Fruit fly (Drosophila melanogaster) whole organism, prepupa: ENCODE measurements around the gene CG13599.

ENCODE experiments used
- Blimp-1 ChIP-seq: fragments of 200-800 bp; sonication (Bioruptor generic); optimal IDR thresholded peaks from 3 replicates; lab custom pipeline; 2017; ENCODE audit warnings: missing biosample characterization, missing genetic modification characterization, mild to moderate bottlenecking, moderate library complexity, missing genetic modification reagents
- CG10669 ChIP-seq: fragments of 200-800 bp; sonication (Bioruptor generic); optimal IDR thresholded peaks from 3 replicates; lab custom pipeline; 2018; ENCODE audit warnings: missing biosample characterization, mild to moderate bottlenecking, missing genetic modification characterization, moderate library complexity
- CG11294 ChIP-seq: fragments of 200-800 bp; sonication (Bioruptor generic); IDR thresholded peaks from 2 replicates; pipeline ENCODE4 v1.3.6; 2022; ENCODE audit warnings: missing biosample characterization, missing genetic modification characterization
- CG11762 ChIP-seq: fragments of 200-800 bp; sonication (Bioruptor generic); optimal IDR thresholded peaks from 3 replicates; lab custom pipeline; 2016; ENCODE audit warnings: missing biosample characterization, missing genetic modification characterization; ENCODE audit not compliant: insufficient read depth
- CG15336 ChIP-seq: fragments of 200-800 bp; sonication (Bioruptor generic); IDR thresholded peaks from 2 replicates; pipeline ENCODE4 v1.3.6; 2022; ENCODE audit warnings: missing biosample characterization, missing genetic modification characterization
- CG1621 ChIP-seq: fragments of 200-800 bp; sonication (Bioruptor generic); optimal IDR thresholded peaks from 3 replicates; lab custom pipeline; 2018; ENCODE audit warnings: missing biosample characterization, mild to moderate bottlenecking, missing genetic modification characterization
- CG3032 ChIP-seq: fragments of 200-800 bp; optimal IDR thresholded peaks from 2 replicates; lab custom pipeline; 2019; ENCODE audit warnings: missing biosample characterization, mild to moderate bottlenecking, missing genetic modification characterization, moderate library complexity
- CG32006 ChIP-seq: fragments of 200-800 bp; sonication (Bioruptor generic); optimal IDR thresholded peaks from 3 replicates; lab custom pipeline; 2017; ENCODE audit warnings: missing biosample characterization, mild to moderate bottlenecking, missing genetic modification characterization
- CG34406 ChIP-seq: fragments of 200-800 bp; sonication (Bioruptor generic); optimal IDR thresholded peaks from 3 replicates; lab custom pipeline; 2016; ENCODE audit warnings: missing biosample characterization, missing genetic modification characterization
- CG3919 ChIP-seq: fragments of 200-800 bp; sonication (Bioruptor generic); optimal IDR thresholded peaks from 3 replicates; lab custom pipeline; 2016; ENCODE audit warnings: missing biosample characterization, missing genetic modification characterization
- CG4318 ChIP-seq: fragments of 200-800 bp; sonication (Bioruptor generic); optimal IDR thresholded peaks from 3 replicates; lab custom pipeline; 2017; ENCODE audit warnings: missing biosample characterization, mild to moderate bottlenecking, missing genetic modification characterization
- CG6163 ChIP-seq: fragments of 200-800 bp; sonication (Bioruptor generic); IDR thresholded peaks from 3 replicates; pipeline ENCODE4 v1.3.6; 2022; ENCODE audit warnings: missing biosample characterization, missing genetic modification characterization
- CG6276 ChIP-seq: fragments of 200-800 bp; sonication (Bioruptor generic); optimal IDR thresholded peaks from 2 replicates; lab custom pipeline; 2017; ENCODE audit warnings: missing biosample characterization, mild to moderate bottlenecking, missing genetic modification characterization
- CG6792 ChIP-seq: fragments of 200-800 bp; sonication (Bioruptor generic); optimal IDR thresholded peaks from 3 replicates; lab custom pipeline; 2016; ENCODE audit warnings: missing biosample characterization, missing genetic modification characterization
- CG6854 ChIP-seq: fragments of 200-800 bp; sonication (Bioruptor generic); optimal IDR thresholded peaks from 2 replicates; lab custom pipeline; 2017; ENCODE audit warnings: missing biosample characterization, mild to moderate bottlenecking, missing genetic modification characterization
- CG7368 ChIP-seq: fragments of 200-800 bp; sonication (Bioruptor generic); optimal IDR thresholded peaks from 3 replicates; lab custom pipeline; 2016; ENCODE audit warnings: missing biosample characterization, missing genetic modification characterization
- CG8119 ChIP-seq: fragments of 200-800 bp; sonication (Bioruptor generic); IDR thresholded peaks from 3 replicates; pipeline ENCODE4 v1.3.6; 2022; ENCODE audit warnings: missing biosample characterization, missing genetic modification characterization
- CG8319 ChIP-seq: fragments of 200-800 bp; sonication (Bioruptor generic); optimal IDR thresholded peaks from 3 replicates; lab custom pipeline; 2016; ENCODE audit warnings: missing biosample characterization, missing genetic modification characterization
- CG8632 ChIP-seq: fragments of 200-800 bp; sonication (Bioruptor generic); optimal IDR thresholded peaks from 3 replicates; lab custom pipeline; 2016; ENCODE audit warnings: missing biosample characterization, missing genetic modification characterization
- CG9139 ChIP-seq: fragments of 200-800 bp; sonication (Bioruptor generic); optimal IDR thresholded peaks from 3 replicates; lab custom pipeline; 2017; ENCODE audit warnings: missing biosample characterization, mild to moderate bottlenecking, missing genetic modification characterization
- Eip75B ChIP-seq: fragments of 200-800 bp; sonication (Bioruptor generic); optimal IDR thresholded peaks from 3 replicates; lab custom pipeline; 2016; ENCODE audit warnings: missing biosample characterization, missing genetic modification characterization
- Eip78C ChIP-seq: fragments of 200-800 bp; sonication (Bioruptor generic); peaks from one replicate; lab custom pipeline; 2016; ENCODE audit warnings: missing biosample characterization, missing genetic modification characterization
- Ets21C ChIP-seq: fragments of 200-800 bp; sonication (Bioruptor generic); optimal IDR thresholded peaks from 3 replicates; lab custom pipeline; 2016; ENCODE audit warnings: missing biosample characterization, missing genetic modification characterization
- Gug ChIP-seq: fragments of 200-800 bp; sonication (Bioruptor generic); IDR thresholded peaks from 2 replicates; pipeline ENCODE4 v1.3.6; 2022; ENCODE audit warnings: missing biosample characterization, missing genetic modification characterization
- Hr39 ChIP-seq: fragments of 200-800 bp; sonication (Bioruptor generic); optimal IDR thresholded peaks from 2 replicates; lab custom pipeline; 2016; ENCODE audit warnings: missing biosample characterization, missing genetic modification characterization
- Hr4 ChIP-seq: fragments of 200-800 bp; sonication (Bioruptor generic); optimal IDR thresholded peaks from 3 replicates; lab custom pipeline; 2016; ENCODE audit warnings: missing biosample characterization, missing genetic modification characterization
- OdsH ChIP-seq: fragments of 200-800 bp; sonication (Bioruptor generic); optimal IDR thresholded peaks from 3 replicates; lab custom pipeline; 2016; ENCODE audit warnings: missing biosample characterization, missing genetic modification characterization
- Smox ChIP-seq: fragments of 200-800 bp; sonication (Bioruptor generic); optimal IDR thresholded peaks from 3 replicates; lab custom pipeline; 2016; ENCODE audit warnings: missing biosample characterization, missing genetic modification characterization
- Sox102F ChIP-seq: fragments of 200-800 bp; sonication (Bioruptor generic); optimal IDR thresholded peaks from 2 replicates; lab custom pipeline; 2016; ENCODE audit warnings: missing biosample characterization, mild to moderate bottlenecking, missing genetic modification characterization
- Sox15 ChIP-seq: fragments of 200-800 bp; sonication (Bioruptor generic); optimal IDR thresholded peaks from 3 replicates; lab custom pipeline; 2016; ENCODE audit warnings: missing biosample characterization, missing genetic modification characterization
- achi ChIP-seq: fragments of 200-800 bp; sonication (Bioruptor generic); optimal IDR thresholded peaks from 3 replicates; lab custom pipeline; 2016; ENCODE audit warnings: missing biosample characterization, missing genetic modification characterization
- dac ChIP-seq: fragments of 200-800 bp; sonication (Bioruptor generic); optimal IDR thresholded peaks from 2 replicates; lab custom pipeline; 2017; ENCODE audit warnings: missing biosample characterization, mild to moderate bottlenecking, missing genetic modification characterization
- dsx ChIP-seq: fragments of 200-800 bp; optimal IDR thresholded peaks from 3 replicates; lab custom pipeline; 2019; ENCODE audit warnings: missing biosample characterization, mild to moderate bottlenecking, missing genetic modification characterization, moderate library complexity; ENCODE audit not compliant: poor library complexity, severe bottlenecking
- eg ChIP-seq: fragments of 200-800 bp; sonication (Bioruptor generic); IDR thresholded peaks from 3 replicates; pipeline ENCODE4 v1.3.6; 2022; ENCODE audit warnings: missing biosample characterization, missing genetic modification characterization
- esn ChIP-seq: fragments of 200-800 bp; sonication (Bioruptor generic); optimal IDR thresholded peaks from 2 replicates; lab custom pipeline; 2016; ENCODE audit warnings: missing biosample characterization, mild to moderate bottlenecking, missing genetic modification characterization, moderate library complexity
- fd85E ChIP-seq: fragments of 200-800 bp; sonication (Bioruptor generic); optimal IDR thresholded peaks from 3 replicates; lab custom pipeline; 2016; ENCODE audit warnings: missing biosample characterization, missing genetic modification characterization
- fkh ChIP-seq: fragments of 200-800 bp; sonication (Bioruptor generic); optimal IDR thresholded peaks from 3 replicates; lab custom pipeline; 2017; ENCODE audit warnings: missing biosample characterization, mild to moderate bottlenecking, missing genetic modification characterization, moderate library complexity
- lz ChIP-seq: fragments of 200-800 bp; sonication (Bioruptor generic); optimal IDR thresholded peaks from 3 replicates; lab custom pipeline; 2016; ENCODE audit warnings: missing biosample characterization, missing genetic modification characterization
- net ChIP-seq: fragments of 200-800 bp; sonication (Bioruptor generic); optimal IDR thresholded peaks from 3 replicates; lab custom pipeline; 2016; ENCODE audit warnings: missing biosample characterization, missing genetic modification characterization
- pdm3 ChIP-seq: fragments of 200-800 bp; sonication (Bioruptor generic); optimal IDR thresholded peaks from 3 replicates; lab custom pipeline; 2016; ENCODE audit warnings: missing biosample characterization, missing genetic modification characterization
- salr ChIP-seq, 2 experiments: fragments of 200-800 bp; sonication (Bioruptor generic); optimal IDR thresholded peaks; 3 replicates each; lab custom pipeline; 2016 to 2018; ENCODE audit warnings: missing biosample characterization in 2 of 2, missing genetic modification characterization in 2 of 2, mild to moderate bottlenecking in 1 of 2
- spab ChIP-seq: fragments of 200-800 bp; sonication (Bioruptor generic); optimal IDR thresholded peaks from 2 replicates; lab custom pipeline; 2017; ENCODE audit warnings: missing biosample characterization, mild to moderate bottlenecking, missing genetic modification characterization, missing genetic modification reagents
- ss ChIP-seq, 2 experiments: fragments of 200-800 bp; sonication (Bioruptor generic); optimal IDR thresholded peaks; 2 replicates in 1 of 2; 3 replicates in 1 of 2; lab custom pipeline; 2017 to 2018; ENCODE audit warnings: mild to moderate bottlenecking in 2 of 2, missing biosample characterization in 2 of 2, missing genetic modification characterization in 2 of 2, moderate library complexity in 1 of 2
- svp ChIP-seq: fragments of 200-800 bp; sonication (Bioruptor generic); peaks from one replicate; lab custom pipeline; 2016; ENCODE audit warnings: missing biosample characterization, missing genetic modification characterization
- vri ChIP-seq: fragments of 200-800 bp; sonication (Bioruptor generic); optimal IDR thresholded peaks from 3 replicates; lab custom pipeline; 2016; ENCODE audit warnings: missing biosample characterization, mild to moderate bottlenecking, missing genetic modification characterization

Gene CG13599

dm6 chr3R:23920874-23921539 lies 10.4 kb upstream of the CG13599 start (continued):
- TF ChIP-seq achi (GFP tag; lab: Kevin White, UChicago) (peak; percentile 32), Smox (GFP tag; lab: Kevin White, UChicago) (peak; percentile 31), CG9139 (GFP tag; lab: Kevin White, UChicago) (no peak), CG1621 (tag; lab: Kevin White, UChicago) (peak; percentile 42), CG8632 (GFP tag; lab: Kevin White, UChicago) (peak; percentile 10), lz (GFP tag; lab: Kevin White, UChicago) (peak; percentile 64), pdm3 (GFP tag; lab: Kevin White, UChicago) (peak; percentile 48), CG15336 (GFP tag; lab: Robert Waterston, UW) (peak; percentile 26; the same call in 1 of the 2 replicates), Eip75B (peak; percentile 6), Sox15 (GFP tag; lab: Kevin White, UChicago) (peak; percentile 41), esn (GFP tag; lab: Kevin White, UChicago) (peak; percentile 71), CG11762 (GFP tag; lab: Kevin White, UChicago) (no peak), fkh (GFP tag; lab: Kevin White, UChicago) (no peak), salr (GFP tag; optimal IDR thresholded peaks at IDR 0.05; lab: Kevin White, UChicago) (peak in 1 of 2 experiments; percentile 59), Hr4 (no peak), dac (no peak), CG6163 (GFP tag; lab: Robert Waterston, UW) (peak; percentile 80), ss (GFP tag; optimal IDR thresholded peaks at IDR 0.05; lab: Kevin White, UChicago) (peak; percentile 13 to 55), svp (GFP tag; lab: Kevin White, UChicago) (peak; percentile 79), Blimp-1 (GFP tag; lab: Kevin White, UChicago) (no peak), CG6854 (GFP tag; lab: Kevin White, UChicago) (no peak), CG34406 (GFP tag; lab: Kevin White, UChicago) (peak; percentile 45), net (GFP tag; lab: Kevin White, UChicago) (peak; percentile 11), Gug (GFP tag; lab: Robert Waterston, UW) (peak; percentile 23), CG7368 (GFP tag; lab: Kevin White, UChicago) (peak; percentile 49), CG8319 (GFP tag; lab: Kevin White, UChicago) (no peak), vri (peak; percentile 4), fd85E (no peak), CG10669 (GFP tag; lab: Kevin White, UChicago) (peak; percentile 50), CG3919 (GFP tag; lab: Kevin White, UChicago) (peak; percentile 36), Eip78C (GFP tag; lab: Kevin White, UChicago) (peak; percentile 78)

- peak; percentile 47 for TF ChIP-seq CG3032 (tag; lab: Kevin White, UChicago)
- peak; percentile 81 for TF ChIP-seq eg (GFP tag; lab: Robert Waterston, UW)
- no peak for TF ChIP-seq Smox (GFP tag; lab: Kevin White, UChicago)
- TF ChIP-seq CG6792 = peak; percentile 26
- TF ChIP-seq Gug (GFP tag; lab: Robert Waterston, UW) = peak; percentile 71
- TF ChIP-seq dac = peak; percentile 41
- no peak for TF ChIP-seq Sox102F (GFP tag; lab: Kevin White, UChicago)
- no peak for TF ChIP-seq CG4318
- no peak for TF ChIP-seq Hr39 (GFP tag; lab: Kevin White, UChicago)
- no peak for TF ChIP-seq spab (GFP tag; lab: Kevin White, UChicago)
- peak; percentile 82 for TF ChIP-seq CG15336 (GFP tag; lab: Robert Waterston, UW)
- TF ChIP-seq CG8632 (GFP tag; lab: Kevin White, UChicago) = peak; percentile 30
- peak; percentile 61 for TF ChIP-seq achi (GFP tag; lab: Kevin White, UChicago)
- no peak for TF ChIP-seq dsx
- no peak for TF ChIP-seq CG6854 (GFP tag; lab: Kevin White, UChicago)
- TF ChIP-seq Eip75B = no peak
- no peak for TF ChIP-seq Ets21C (GFP tag; lab: Kevin White, UChicago)
- TF ChIP-seq CG8119 = peak; percentile 67
- TF ChIP-seq CG6276 (GFP tag; lab: Kevin White, UChicago) = no peak
- TF ChIP-seq CG32006 (GFP tag; lab: Kevin White, UChicago) = peak; percentile 76
- peak; percentile 16 for TF ChIP-seq vri
- peak; percentile 68 for TF ChIP-seq OdsH
- no peak for TF ChIP-seq salr (GFP tag; optimal IDR thresholded peaks at IDR 0.05; lab: Kevin White, UChicago)
- peak; percentile 92 for TF ChIP-seq Eip78C (GFP tag; lab: Kevin White, UChicago)
- no peak for TF ChIP-seq CG1621 (tag; lab: Kevin White, UChicago)
- peak; percentile 12 for TF ChIP-seq CG34406 (GFP tag; lab: Kevin White, UChicago)
- TF ChIP-seq lz (GFP tag; lab: Kevin White, UChicago) = no peak
- TF ChIP-seq CG11294 (GFP tag; lab: Robert Waterston, UW) = 0 out of 2 replicates have a peak, but pooled peaks have one; percentile 60
- no peak for TF ChIP-seq CG11762 (GFP tag; lab: Kevin White, UChicago)
Measured at dm6 chr3R:23921701-23922501, 9.5 kb upstream of the CG13599 start.
